Worm (Caenorhabditis elegans) whole organism, L2 larva: ENCODE results near the gene F58F6.6.

Experiments used
- ZK546.5 ChIP-seq: sonication (generic microtip); optimal IDR thresholded peaks from 2 replicates; lab custom pipeline; 2017; ENCODE audit warnings: missing biosample characterization, missing genetic modification characterization
- aly-2 ChIP-seq: fragments of 150-350 bp; optimal IDR thresholded peaks from 2 replicates; lab custom pipeline; 2014; ENCODE audit warnings: missing biosample characterization, missing genetic modification characterization
- fos-1 ChIP-seq: fragments of 150-350 bp; optimal IDR thresholded peaks from 2 replicates; lab custom pipeline; 2014; ENCODE audit warnings: missing biosample characterization, missing genetic modification characterization
- lin-13 ChIP-seq: fragments of 150-350 bp; optimal IDR thresholded peaks from 2 replicates; lab custom pipeline; 2014; ENCODE audit warnings: missing biosample characterization, missing genetic modification reagents, missing genetic modification characterization
- nhr-11 ChIP-seq: fragments of 150-350 bp; optimal IDR thresholded peaks from 2 replicates; lab custom pipeline; 2014; ENCODE audit warnings: missing biosample characterization, missing genetic modification characterization

- no peak for TF ChIP-seq fos-1 (tag; lab: Kevin White, UChicago)
- no peak for TF ChIP-seq lin-13 (GFP tag; lab: Kevin White, UChicago)
- TF ChIP-seq aly-2: no peak
- TF ChIP-seq ZK546.5 (tag; lab: Kevin White, UChicago): no peak
- no peak for TF ChIP-seq nhr-11 (tag; lab: Kevin White, UChicago)
Observed at ce11 chrIV:1389021-1389420, 48.1 kb downstream of the F58F6.6 start.
